Fruit fly (Drosophila melanogaster) whole organism, embryonic: Measurements from ENCODE around the gene CG11905.

Experiments used
- Bgb ChIP-seq: fragments of 200-800 bp; sonication (Bioruptor generic); IDR thresholded peaks from 2 replicates; pipeline ENCODE4 v1.3.6; 2022; ENCODE audit warnings: missing biosample characterization, missing genetic modification characterization; ENCODE audit not compliant: partially characterized antibody
- Blimp-1 ChIP-seq: fragments of 200-800 bp; sonication (Bioruptor generic); optimal IDR thresholded peaks from 3 replicates; lab custom pipeline; 2018; ENCODE audit warnings: missing biosample characterization, missing genetic modification characterization, mild to moderate bottlenecking, moderate library complexity, missing genetic modification reagents
- CG14050 ChIP-seq: fragments of 200-800 bp; sonication (Bioruptor generic); IDR thresholded peaks from 3 replicates; pipeline ENCODE4 v1.3.6; 2022; ENCODE audit warnings: missing biosample characterization, missing genetic modification characterization
- CG14667 ChIP-seq: fragments of 200-800 bp; sonication (Bioruptor generic); IDR thresholded peaks from 2 replicates; pipeline ENCODE4 v1.3.6; 2022; ENCODE audit warnings: missing biosample characterization, missing genetic modification characterization
- CG2678 ChIP-seq: fragments of 200-800 bp; sonication (Bioruptor generic); optimal IDR thresholded peaks from 3 replicates; lab custom pipeline; 2019; ENCODE audit warnings: missing biosample characterization, mild to moderate bottlenecking, missing genetic modification characterization, moderate library complexity
- CG31441 ChIP-seq: fragments of 200-800 bp; sonication (Bioruptor generic); IDR thresholded peaks from 2 replicates; pipeline ENCODE4 v1.3.6; 2022; ENCODE audit warnings: missing biosample characterization, missing genetic modification characterization
- CG34422 ChIP-seq: fragments of 200-800 bp; sonication (Bioruptor generic); IDR thresholded peaks from 3 replicates; pipeline ENCODE4 v1.3.6; 2022; ENCODE audit warnings: missing biosample characterization, missing genetic modification characterization
- CG4854 ChIP-seq: fragments of 200-800 bp; sonication (Bioruptor generic); optimal IDR thresholded peaks from 2 replicates; lab custom pipeline; 2016; ENCODE audit warnings: missing biosample characterization, missing genetic modification characterization, inconsistent platforms
- CG5180 ChIP-seq: fragments of 200-800 bp; sonication (Bioruptor generic); optimal IDR thresholded peaks from 3 replicates; lab custom pipeline; 2017; ENCODE audit warnings: missing biosample characterization, missing genetic modification characterization, mild to moderate bottlenecking, moderate library complexity, missing genetic modification reagents
- CG6765 ChIP-seq: fragments of 200-800 bp; sonication (Bioruptor generic); optimal IDR thresholded peaks from 3 replicates; lab custom pipeline; 2017; ENCODE audit warnings: missing biosample characterization, mild to moderate bottlenecking, missing genetic modification characterization
- CG7357 ChIP-seq: fragments of 200-800 bp; sonication (Bioruptor generic); IDR thresholded peaks from 3 replicates; pipeline ENCODE4 v1.3.6; 2022; ENCODE audit warnings: missing biosample characterization, missing genetic modification characterization
- CG7372 ChIP-seq: fragments of 200-800 bp; sonication (Bioruptor generic); IDR thresholded peaks from 2 replicates; pipeline ENCODE4 v1.3.6; 2022; ENCODE audit warnings: missing biosample characterization, missing genetic modification characterization
- CG9727 ChIP-seq: fragments of 200-800 bp; sonication (Bioruptor generic); optimal IDR thresholded peaks from 3 replicates; lab custom pipeline; 2017; ENCODE audit warnings: missing biosample characterization, mild to moderate bottlenecking, missing genetic modification characterization
- Camta ChIP-seq: fragments of 200-800 bp; sonication (Bioruptor generic); optimal IDR thresholded peaks from 2 replicates; lab custom pipeline; 2016; ENCODE audit warnings: missing biosample characterization, missing genetic modification characterization
- D19B ChIP-seq: fragments of 200-800 bp; sonication (Bioruptor generic); optimal IDR thresholded peaks from 2 replicates; lab custom pipeline; 2017; ENCODE audit warnings: missing biosample characterization, mild to moderate bottlenecking, missing genetic modification characterization
- Ets97D ChIP-seq: fragments of 200-800 bp; sonication (Bioruptor generic); optimal IDR thresholded peaks from 3 replicates; lab custom pipeline; 2016; ENCODE audit warnings: missing biosample characterization, missing genetic modification characterization
- Fer3 ChIP-seq: fragments of 200-800 bp; sonication (Bioruptor generic); optimal IDR thresholded peaks from 2 replicates; lab custom pipeline; 2018; ENCODE audit warnings: missing biosample characterization, mild to moderate bottlenecking, missing genetic modification characterization, moderate library complexity
- Hey ChIP-seq: fragments of 200-800 bp; sonication (Bioruptor generic); optimal IDR thresholded peaks from 3 replicates; lab custom pipeline; 2018; ENCODE audit warnings: missing biosample characterization, mild to moderate bottlenecking, missing genetic modification characterization
- Hmx ChIP-seq: fragments of 200-800 bp; sonication (Bioruptor generic); optimal IDR thresholded peaks from 2 replicates; lab custom pipeline; 2016; ENCODE audit warnings: missing biosample characterization, missing genetic modification characterization
- NK7.1 ChIP-seq: fragments of 200-800 bp; sonication (Bioruptor generic); optimal IDR thresholded peaks from 3 replicates; lab custom pipeline; 2016; ENCODE audit warnings: missing biosample characterization, missing genetic modification characterization
- Rfx ChIP-seq: fragments of 200-800 bp; sonication (Bioruptor generic); IDR thresholded peaks from 2 replicates; pipeline ENCODE4 v1.3.6; 2022; ENCODE audit warnings: missing biosample characterization, missing genetic modification characterization
- Six4 ChIP-seq: fragments of 200-800 bp; sonication (Bioruptor generic); optimal IDR thresholded peaks from 2 replicates; lab custom pipeline; 2016; ENCODE audit warnings: missing biosample characterization, missing genetic modification characterization
- Sox100B ChIP-seq: fragments of 200-800 bp; sonication (Bioruptor generic); optimal IDR thresholded peaks from 3 replicates; lab custom pipeline; 2018; ENCODE audit warnings: missing biosample characterization, mild to moderate bottlenecking, missing genetic modification characterization
- ara ChIP-seq: fragments of 200-800 bp; sonication (Bioruptor generic); IDR thresholded peaks from 2 replicates; pipeline ENCODE4 v1.3.6; 2022; ENCODE audit warnings: missing biosample characterization, missing genetic modification characterization
- ato ChIP-seq: fragments of 200-800 bp; sonication (Bioruptor generic); IDR thresholded peaks from 2 replicates; pipeline ENCODE4 v1.3.6; 2022; ENCODE audit warnings: missing biosample characterization, missing genetic modification characterization; ENCODE audit not compliant: partially characterized antibody
- chinmo ChIP-seq: fragments of 200-800 bp; sonication (Bioruptor generic); IDR thresholded peaks from 4 replicates; pipeline ENCODE4 v1.3.6; 2022; ENCODE audit warnings: missing biosample characterization, missing genetic modification characterization; ENCODE audit not compliant: partially characterized antibody
- dati ChIP-seq: fragments of 200-800 bp; sonication (Bioruptor generic); IDR thresholded peaks from 2 replicates; pipeline ENCODE4 v1.3.6; 2022; ENCODE audit warnings: missing biosample characterization, missing genetic modification characterization
- dmrt11E ChIP-seq: fragments of 200-800 bp; sonication (Bioruptor generic); optimal IDR thresholded peaks from 3 replicates; lab custom pipeline; 2018; ENCODE audit warnings: missing biosample characterization, mild to moderate bottlenecking, missing genetic modification characterization, moderate library complexity
- eve ChIP-seq, 2 experiments: fragments of >200 bp; optimal IDR thresholded peaks; 2 replicates each; lab custom pipeline; 2017; ENCODE audit warnings: missing biosample characterization in 2 of 2, missing genetic modification characterization in 2 of 2
- fu2 ChIP-seq: fragments of 200-800 bp; sonication (Bioruptor generic); optimal IDR thresholded peaks from 2 replicates; lab custom pipeline; 2016; ENCODE audit warnings: missing biosample characterization, missing genetic modification characterization
- gcm ChIP-seq: fragments of 200-800 bp; sonication (Bioruptor generic); optimal IDR thresholded peaks from 2 replicates; lab custom pipeline; 2019; ENCODE audit warnings: missing biosample characterization, mild to moderate bottlenecking, missing genetic modification characterization, moderate library complexity
- gsb ChIP-seq: fragments of 200-800 bp; sonication (Bioruptor generic); IDR thresholded peaks from 2 replicates; pipeline ENCODE4 v1.3.6; 2022; ENCODE audit warnings: missing biosample characterization, missing genetic modification characterization
- gsb-n ChIP-seq: fragments of 200-800 bp; sonication (Bioruptor generic); optimal IDR thresholded peaks from 3 replicates; lab custom pipeline; 2018; ENCODE audit warnings: missing biosample characterization, mild to moderate bottlenecking, missing genetic modification characterization
- jumu ChIP-seq: fragments of 200-800 bp; sonication (Bioruptor generic); optimal IDR thresholded peaks from 3 replicates; lab custom pipeline; 2016; ENCODE audit warnings: missing biosample characterization, missing genetic modification characterization
- knrl ChIP-seq: fragments of 200-800 bp; sonication (Bioruptor generic); IDR thresholded peaks from 3 replicates; pipeline ENCODE4 v1.3.6; 2022; ENCODE audit warnings: missing biosample characterization, missing genetic modification characterization; ENCODE audit not compliant: partially characterized antibody
- lbe ChIP-seq: fragments of 200-800 bp; sonication (Bioruptor generic); optimal IDR thresholded peaks from 2 replicates; lab custom pipeline; 2016; ENCODE audit warnings: missing biosample characterization, mild to moderate bottlenecking, missing genetic modification characterization
- lov ChIP-seq, 2 experiments: fragments of 200-800 bp in 1 of 2; fragments of >200 bp in 1 of 2; sonication (Bioruptor generic) in 1 of 2; IDR thresholded peaks in 1 of 2; optimal IDR thresholded peaks in 1 of 2; 2 replicates in 1 of 2; 3 replicates in 1 of 2; pipeline versions ENCODE4 v1.3.6 to Lab custom; 2017 to 2022; ENCODE audit warnings: missing biosample characterization in 1 of 2, missing genetic modification characterization in 1 of 2
- pan ChIP-seq, 4 experiments: fragments of >200 bp in 3 of 4; fragments of 200-800 bp in 1 of 4; sonication (Bioruptor generic) in 1 of 4; optimal IDR thresholded peaks in 3 of 4; IDR thresholded peaks in 1 of 4; 2 replicates each; pipeline versions ENCODE4 v1.3.6 to Lab custom; 2017 to 2022; ENCODE audit warnings: missing biosample characterization in 2 of 4, missing genetic modification characterization in 2 of 4, mixed read lengths in 1 of 4
- pho ChIP-seq: fragments of 200-800 bp; sonication (Bioruptor generic); optimal IDR thresholded peaks from 2 replicates; lab custom pipeline; 2016; ENCODE audit warnings: missing biosample characterization, missing genetic modification characterization
- pita ChIP-seq: fragments of 200-800 bp; sonication (Bioruptor generic); optimal IDR thresholded peaks from 2 replicates; lab custom pipeline; 2017; ENCODE audit warnings: missing biosample characterization, mild to moderate bottlenecking, missing genetic modification characterization
- sc ChIP-seq, 3 experiments: fragments of >200 bp in 2 of 3; fragments of 200-800 bp in 1 of 3; sonication (Bioruptor generic) in 1 of 3; optimal IDR thresholded peaks; 2 replicates in 2 of 3; 3 replicates in 1 of 3; lab custom pipeline; 2017; ENCODE audit warnings: mild to moderate bottlenecking in 1 of 3, missing biosample characterization in 1 of 3, missing genetic modification characterization in 1 of 3, missing genetic modification reagents in 1 of 3
- slbo ChIP-seq: fragments of 200-800 bp; sonication (Bioruptor generic); IDR thresholded peaks from 2 replicates; pipeline ENCODE4 v1.3.6; 2022; ENCODE audit warnings: missing biosample characterization, missing genetic modification characterization
- sob ChIP-seq: fragments of 200-800 bp; sonication (Bioruptor generic); IDR thresholded peaks from 2 replicates; pipeline ENCODE4 v1.3.6; 2022; ENCODE audit warnings: missing biosample characterization, missing genetic modification characterization
- sr ChIP-seq: fragments of 200-800 bp; sonication (Bioruptor generic); IDR thresholded peaks from 3 replicates; pipeline ENCODE4 v1.3.6; 2022; ENCODE audit warnings: missing biosample characterization, missing genetic modification characterization
- trh ChIP-seq: fragments of 200-800 bp; sonication (Bioruptor generic); optimal IDR thresholded peaks from 2 replicates; lab custom pipeline; 2016; ENCODE audit warnings: missing biosample characterization, missing genetic modification characterization
- twi ChIP-seq: fragments of 200-800 bp; optimal IDR thresholded peaks from 2 replicates; lab custom pipeline; 2019; ENCODE audit warnings: missing biosample characterization, mild to moderate bottlenecking, missing genetic modification characterization, moderate library complexity
- zf30C ChIP-seq: fragments of 200-800 bp; sonication (Bioruptor generic); optimal IDR thresholded peaks from 3 replicates; lab custom pipeline; 2018; ENCODE audit warnings: missing biosample characterization, mild to moderate bottlenecking, missing genetic modification characterization

CG11905 gene

DNA sequence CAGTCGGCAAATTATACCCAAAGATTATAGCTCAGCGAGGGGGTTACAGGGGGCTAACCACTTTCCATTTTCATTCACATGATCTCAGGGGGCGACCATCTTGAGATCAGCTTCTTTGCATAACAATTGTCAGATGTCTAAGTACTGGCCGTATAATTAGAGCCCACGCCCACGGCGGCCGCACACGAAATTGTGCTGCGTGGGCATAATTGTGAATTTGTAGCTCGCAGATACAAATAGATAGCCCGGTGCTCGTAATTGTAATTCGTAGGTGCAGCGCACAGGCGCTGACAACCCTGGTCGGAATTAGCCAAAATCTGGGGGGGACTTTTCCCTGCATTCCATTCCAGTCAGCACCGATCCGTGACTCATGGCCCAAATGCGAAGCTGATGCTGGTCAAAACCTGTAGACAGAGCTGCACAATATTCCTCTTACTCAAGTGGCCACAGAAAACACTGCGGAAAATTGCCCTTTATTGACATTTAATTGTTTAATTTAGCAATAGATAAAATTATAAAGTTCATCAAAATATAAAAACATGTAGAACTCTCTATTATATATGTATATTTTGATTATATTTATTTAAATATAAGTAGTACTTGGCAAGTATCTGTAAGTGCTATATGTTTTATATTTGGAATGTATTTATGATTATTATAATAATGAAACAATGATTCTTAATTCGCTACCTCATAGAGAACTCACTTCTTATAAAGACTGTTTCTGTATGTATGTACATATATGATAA is 36.4 kb upstream of the CG11905 start (continued):
- TF ChIP-seq D19B (GFP tag; lab: Kevin White, UChicago) (no peak), ara (GFP tag; lab: Robert Waterston, UW) (no peak), CG2678 (tag; lab: Kevin White, UChicago) (peak; percentile 15), CG7357 (GFP tag; lab: Robert Waterston, UW) (no peak), Six4 (no peak), sr (GFP tag; lab: Robert Waterston, UW) (peak; percentile 76; the same call in 2 of the 3 replicates), Hey (tag; lab: Kevin White, UChicago) (no peak), Hmx (GFP tag; lab: Kevin White, UChicago) (no peak), CG6765 (GFP tag; lab: Kevin White, UChicago) (no peak), lov (optimal IDR thresholded peaks at IDR 0.05; lab: Kevin White, UChicago) (no peak), lov (GFP tag; IDR thresholded peaks at IDR 0.05; lab: Robert Waterston, UW) (0 out of 3 replicates have a peak, but pooled peaks have one; percentile 44), pan (optimal IDR thresholded peaks at IDR 0.05; lab: Kevin White, UChicago) (no peak), pan (GFP tag; optimal IDR thresholded peaks at IDR 0.05 in 1 of 2, IDR thresholded peaks at IDR 0.05 in 1 of 2) (no peak), CG5180 (GFP tag; lab: Kevin White, UChicago) (no peak), CG7372 (peak; percentile 15; the same call in 1 of the 2 replicates), Rfx (GFP tag; lab: Robert Waterston, UW) (peak; percentile 17; the same call in 1 of the 2 replicates), CG31441 (GFP tag; lab: Robert Waterston, UW) (0 out of 2 replicates have a peak, but pooled peaks have one; percentile 16), Blimp-1 (GFP tag; lab: Kevin White, UChicago) (peak; percentile 23), Sox100B (GFP tag; lab: Kevin White, UChicago) (peak; percentile 14), dati (no peak), trh (GFP tag; lab: Kevin White, UChicago) (no peak), knrl (GFP tag; lab: Robert Waterston, UW) (no peak)

DNA sequence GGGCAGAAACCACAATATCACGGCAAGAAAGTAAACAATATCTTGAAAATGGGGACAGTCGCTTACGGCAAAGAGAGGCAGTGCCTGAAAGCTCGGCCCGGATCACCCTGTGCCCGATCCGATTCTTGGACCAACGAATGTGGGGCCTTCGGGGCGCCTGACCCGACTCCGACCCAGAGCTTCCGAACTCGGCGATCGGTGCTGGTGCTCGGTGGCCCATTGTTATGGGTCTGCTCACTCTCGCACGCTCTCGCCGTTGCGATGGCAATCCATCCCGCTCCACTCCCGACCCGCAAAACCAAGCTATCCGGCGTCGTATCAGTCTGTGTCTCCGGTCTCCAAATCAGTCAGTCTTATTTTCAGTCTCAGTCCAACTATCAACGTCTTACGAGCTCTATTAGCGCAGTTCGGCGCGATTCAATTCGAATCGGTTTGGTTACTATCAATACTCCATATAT is 34.3 kb upstream of the CG11905 start, which contains the start of gene Exn:
Gene Exn, plus strand, starts transcription at position 362 of the 458 bp plus-strand sequence.
- TF ChIP-seq jumu (GFP tag; lab: Kevin White, UChicago) = peak; percentile 12
- peak; percentile 38 for TF ChIP-seq gcm (GFP tag; lab: Kevin White, UChicago)
- TF ChIP-seq CG14050 (GFP tag; lab: Robert Waterston, UW) = no peak
- no peak for TF ChIP-seq gsb-n
- TF ChIP-seq sc (optimal IDR thresholded peaks at IDR 0.05; lab: Kevin White, UChicago) = no peak
- TF ChIP-seq sc (GFP tag; optimal IDR thresholded peaks at IDR 0.05; lab: Kevin White, UChicago) = no peak
- TF ChIP-seq Bgb (GFP tag; lab: Robert Waterston, UW) = peak; percentile 35; the same call in 1 of the 2 replicates
- TF ChIP-seq eve (GFP tag; optimal IDR thresholded peaks at IDR 0.05; lab: Kevin White, UChicago) = no peak
- no peak for TF ChIP-seq CG4854 (GFP tag; lab: Kevin White, UChicago)
- TF ChIP-seq CG34422 (GFP tag; lab: Robert Waterston, UW) = peak; percentile 48; the same call in 1 of the 3 replicates
- no peak for TF ChIP-seq pho (GFP tag; lab: Kevin White, UChicago)
- TF ChIP-seq zf30C (GFP tag; lab: Kevin White, UChicago) = no peak
- TF ChIP-seq chinmo (GFP tag; lab: Robert Waterston, UW) = peak; percentile 74; the same call in 1 of the 4 replicates
- no peak for TF ChIP-seq fu2 (GFP tag; lab: Kevin White, UChicago)
- TF ChIP-seq pita = no peak
- no peak for TF ChIP-seq CG9727 (GFP tag; lab: Kevin White, UChicago)
- TF ChIP-seq sob = peak; percentile 50
- no peak for TF ChIP-seq Fer3 (tag; lab: Kevin White, UChicago)
- no peak for TF ChIP-seq dmrt11E (tag; lab: Kevin White, UChicago)
- TF ChIP-seq lbe (GFP tag; lab: Kevin White, UChicago) = no peak
- no peak for TF ChIP-seq ato (GFP tag; lab: Robert Waterston, UW)
- TF ChIP-seq slbo = 0 out of 2 replicates have a peak, but pooled peaks have one; percentile 16
- TF ChIP-seq Ets97D = no peak
- no peak for TF ChIP-seq Camta (GFP tag; lab: Kevin White, UChicago)
- TF ChIP-seq twi = no peak
- TF ChIP-seq CG14667 (GFP tag; lab: Robert Waterston, UW) = no peak
- no peak for TF ChIP-seq gsb (GFP tag; lab: Robert Waterston, UW)
- TF ChIP-seq NK7.1 (GFP tag; lab: Kevin White, UChicago) = no peak
